Fruit fly (Drosophila melanogaster) ovary, adult (tissue): Measurements from ENCODE around the gene CG14805.
A peak's percentile ranks its signal among the peaks of the same experiment; 100 is the strongest.

Source experiments
- CG17801 ChIP-seq: fragments of 200-800 bp; optimal IDR thresholded peaks from 2 replicates; lab custom pipeline; 2019; ENCODE audit warnings: missing biosample characterization, mild to moderate bottlenecking, missing genetic modification characterization, moderate library complexity; ENCODE audit not compliant: partially characterized antibody

CG14805 gene

DNA sequence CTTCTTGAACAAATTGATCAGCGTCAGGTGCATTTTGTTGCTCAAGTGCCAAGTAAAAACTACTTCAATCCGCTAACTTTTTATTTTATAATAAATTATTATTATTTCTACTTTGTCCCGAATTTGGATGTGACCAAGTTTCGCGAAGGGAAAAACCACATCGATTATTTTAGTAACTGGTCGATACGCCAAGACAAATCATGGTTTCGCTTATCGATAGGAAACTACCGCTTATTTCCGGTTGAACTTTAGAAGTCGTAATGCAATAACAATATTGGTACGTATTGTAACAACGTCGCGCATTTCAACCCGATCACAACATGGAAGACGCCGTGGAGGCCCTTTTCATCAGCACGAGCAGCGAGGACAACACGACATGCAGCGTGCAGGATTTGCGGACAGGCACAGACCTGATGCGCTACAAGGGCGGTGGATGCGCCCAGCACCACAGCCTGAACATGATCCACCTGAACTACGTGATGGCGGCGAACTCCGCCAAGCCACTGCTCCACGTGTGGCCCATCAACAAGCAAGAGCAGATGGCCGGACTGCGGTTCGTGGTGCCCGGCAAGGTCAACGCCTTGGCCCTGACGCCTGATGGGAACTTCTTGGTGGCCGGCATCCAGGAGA, at the start of gene CG14805, which contains the start of gene CG14817:
CG14805 (plus strand) TSS at position 211 of the 630 bp plus-strand sequence.
CG14817 (minus strand) TSS at position 164 of the 630 bp plus-strand sequence.
- peak; percentile 93 for TF ChIP-seq CG17801 (GFP tag; lab: Kevin White, UChicago)

DNA sequence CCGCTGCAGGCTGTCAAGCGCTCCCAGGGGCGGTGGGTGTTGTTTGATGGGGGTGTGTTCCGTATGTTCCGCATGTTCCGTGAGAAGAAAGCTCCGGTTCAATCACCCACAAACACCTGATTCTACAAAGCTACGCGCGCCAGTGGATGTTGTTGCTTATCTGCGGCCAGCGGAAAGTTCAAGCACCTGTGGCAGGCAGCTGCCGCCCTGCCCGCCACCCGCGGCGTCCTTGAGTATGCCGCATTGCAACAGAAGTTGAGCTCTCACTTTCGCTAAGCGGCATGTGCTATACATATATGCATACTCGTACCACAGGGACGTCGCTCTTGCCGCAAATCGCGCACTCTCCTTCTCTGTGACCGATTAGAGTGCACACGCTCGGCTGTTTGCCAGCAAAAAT, 49.0 kb upstream of the CG14805 start:
- TF ChIP-seq CG17801 (GFP tag; lab: Kevin White, UChicago) = no peak

DNA sequence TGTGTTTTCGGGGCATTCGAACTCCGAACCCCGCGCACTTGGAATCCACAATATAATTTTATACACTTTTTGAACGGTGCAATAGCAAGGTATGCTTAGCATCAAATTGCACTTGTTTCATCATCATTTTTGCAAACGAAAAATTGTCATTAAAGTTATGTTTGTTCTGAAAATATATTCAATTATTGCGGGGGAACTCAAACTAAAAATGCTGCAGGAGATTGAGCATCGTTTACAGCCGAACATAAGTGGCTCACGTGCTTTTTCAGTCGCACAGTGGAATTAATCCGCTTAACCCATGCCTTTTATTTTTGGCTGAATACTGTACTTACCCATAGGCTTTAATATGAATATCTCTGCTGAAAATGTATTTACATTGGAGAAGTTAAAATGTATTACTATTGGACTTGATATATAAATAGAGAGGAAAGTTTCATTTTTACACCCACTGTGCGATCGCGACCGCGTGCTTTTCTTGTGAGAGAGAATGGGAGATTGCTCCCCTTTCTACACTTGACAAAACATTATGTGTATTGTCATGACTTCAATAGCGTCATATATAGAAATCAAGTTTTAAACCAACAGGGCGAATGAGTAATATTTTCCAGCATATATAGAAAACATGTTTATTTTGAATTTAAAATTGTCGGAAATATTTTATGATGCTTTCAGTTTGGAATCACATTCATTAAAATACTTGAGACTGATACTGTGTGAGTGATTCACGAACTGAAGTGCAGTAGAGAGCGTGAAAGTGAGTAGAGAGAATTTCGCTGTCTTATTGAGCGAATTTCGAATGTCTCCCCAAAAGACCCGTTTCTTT, 46.5 kb upstream of the CG14805 start:
- peak; percentile 98 for TF ChIP-seq CG17801 (GFP tag; lab: Kevin White, UChicago)

DNA sequence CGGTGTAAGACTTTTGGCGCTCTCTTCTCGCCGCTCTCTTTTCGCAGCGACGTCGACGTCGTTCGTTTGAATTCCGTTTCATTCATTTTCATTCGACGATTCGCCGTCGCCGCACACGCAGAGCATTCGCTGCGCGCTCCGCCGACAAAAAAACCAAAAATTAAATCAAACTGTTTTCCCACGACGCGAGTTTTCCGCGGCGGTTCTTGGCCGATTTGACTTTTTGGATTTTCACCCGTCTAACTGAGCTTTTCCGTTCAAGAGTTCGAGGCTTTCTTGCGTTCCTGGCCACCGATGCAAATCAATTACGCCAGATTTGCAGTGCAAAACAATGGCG, 45.9 kb upstream of the CG14805 start:
- no peak for TF ChIP-seq CG17801 (GFP tag; lab: Kevin White, UChicago)

DNA sequence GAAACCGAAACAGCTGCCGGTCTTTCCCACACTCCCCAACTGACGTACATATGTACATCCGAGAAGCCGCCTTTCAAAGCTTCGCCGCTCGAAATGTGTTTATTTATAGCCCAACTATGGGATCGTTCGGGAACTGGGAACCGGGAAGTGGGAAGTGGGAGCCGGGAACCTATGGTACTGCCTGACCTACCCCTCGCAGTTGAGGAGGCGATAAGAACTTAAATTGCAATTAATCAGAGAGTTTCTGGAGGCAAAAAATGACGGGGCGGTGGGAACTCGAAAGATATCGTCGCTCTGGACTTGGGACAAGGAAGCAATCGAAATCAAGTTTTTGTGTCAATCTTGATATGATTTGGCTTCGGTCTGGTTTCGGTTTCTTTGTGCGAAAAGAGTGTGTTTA, 44.4 kb upstream of the CG14805 start:
- no peak for TF ChIP-seq CG17801 (GFP tag; lab: Kevin White, UChicago)

DNA sequence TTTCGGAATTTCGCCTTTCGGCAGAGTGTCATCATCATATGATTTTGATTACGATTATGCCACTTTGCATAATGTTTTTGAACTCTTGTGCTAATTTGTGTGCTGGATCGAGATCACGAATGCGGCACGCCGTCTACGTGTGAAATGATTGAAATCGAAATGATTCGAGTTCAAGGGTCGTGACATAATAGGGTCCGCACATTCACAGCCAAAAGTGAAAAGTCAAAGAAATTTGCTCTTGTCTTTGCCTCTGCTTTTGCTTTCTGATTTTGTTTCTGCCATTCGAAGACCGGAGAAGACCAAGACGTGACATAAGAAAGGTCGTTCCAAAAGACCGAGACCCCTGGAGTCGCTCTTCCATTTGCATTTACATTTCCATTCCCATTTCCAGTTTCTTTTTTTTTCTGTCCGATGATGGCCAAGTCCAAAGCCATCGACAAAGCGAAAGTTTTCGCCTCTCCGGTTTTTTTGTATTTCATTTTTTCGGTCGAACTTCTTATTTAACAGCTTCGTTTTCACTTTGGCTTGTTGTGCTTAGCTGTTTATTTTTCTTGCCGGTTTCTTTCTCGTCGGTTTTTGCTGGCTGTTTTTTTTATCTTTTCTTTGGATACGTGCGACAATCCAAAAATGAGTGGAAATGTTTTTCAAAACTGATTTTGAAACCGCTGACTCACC, 42.3 kb upstream of the CG14805 start:
- TF ChIP-seq CG17801 (GFP tag; lab: Kevin White, UChicago) = peak; percentile 74

DNA sequence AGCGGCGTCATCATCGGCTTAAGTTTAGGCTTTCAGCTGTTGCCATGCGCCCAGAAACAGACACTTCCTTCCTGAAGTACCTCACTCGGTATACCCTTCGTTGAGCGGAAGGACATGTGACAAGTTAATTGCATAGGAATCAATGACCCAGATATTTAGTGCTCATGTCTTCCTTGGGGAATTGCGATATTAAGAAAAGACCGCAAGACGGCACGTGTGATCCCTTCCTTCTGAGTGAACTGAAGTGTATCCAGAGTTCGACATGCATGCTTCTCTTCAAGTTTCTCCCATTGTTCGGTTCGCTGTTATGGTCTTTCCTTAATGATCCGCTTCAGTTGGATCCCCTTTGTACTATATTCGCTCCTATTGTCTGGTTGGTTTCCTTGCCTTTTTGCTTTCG, 36.6 kb upstream of the CG14805 start:
- TF ChIP-seq CG17801 (GFP tag; lab: Kevin White, UChicago) = no peak

DNA sequence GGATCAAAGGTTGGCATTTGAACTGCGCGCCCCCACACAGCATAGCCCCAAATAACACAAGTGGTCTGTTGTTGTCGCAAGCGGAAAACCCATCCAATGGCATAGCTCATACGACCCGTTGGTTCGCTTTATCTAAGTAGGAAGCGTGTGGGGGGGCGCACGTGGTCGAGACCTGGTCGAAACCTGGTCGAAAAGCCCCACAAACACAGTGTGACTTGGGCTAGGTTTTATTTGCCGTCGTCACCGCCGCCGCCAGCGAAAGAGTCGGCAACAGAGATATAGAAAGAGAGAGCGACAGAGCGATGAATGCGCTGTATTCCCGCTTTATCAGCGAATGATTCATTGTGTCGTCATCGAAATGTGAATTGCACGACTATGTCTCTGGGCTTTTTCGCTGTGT, 34.2 kb upstream of the CG14805 start:
- peak; percentile 43 for TF ChIP-seq CG17801 (GFP tag; lab: Kevin White, UChicago)

DNA sequence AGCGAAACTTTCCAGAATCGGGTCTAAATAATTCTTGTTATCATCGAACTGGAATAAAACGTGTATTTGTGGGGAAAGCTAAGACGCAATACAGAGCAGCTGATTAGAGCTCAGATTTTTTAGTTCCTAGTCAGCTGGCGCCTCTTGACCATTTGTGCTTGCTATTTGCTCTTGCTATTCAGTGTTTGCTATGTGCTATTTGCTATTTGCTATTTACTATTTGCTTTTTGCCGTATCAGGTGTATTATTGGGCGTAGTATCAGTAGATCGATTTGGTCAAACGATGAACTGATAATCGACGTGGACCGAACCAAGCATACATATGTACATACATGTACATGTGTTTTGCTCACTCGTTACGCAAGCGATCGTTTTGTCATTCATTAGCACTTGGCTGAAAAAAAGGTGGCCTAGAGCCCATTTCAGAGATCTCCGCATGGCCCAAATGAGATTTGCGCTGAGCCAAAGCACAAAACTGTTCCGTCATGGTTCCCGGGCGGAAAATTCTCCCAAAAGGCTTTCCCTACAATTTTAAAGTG, 31.6 kb upstream of the CG14805 start:
- TF ChIP-seq CG17801 (GFP tag; lab: Kevin White, UChicago) = no peak

DNA sequence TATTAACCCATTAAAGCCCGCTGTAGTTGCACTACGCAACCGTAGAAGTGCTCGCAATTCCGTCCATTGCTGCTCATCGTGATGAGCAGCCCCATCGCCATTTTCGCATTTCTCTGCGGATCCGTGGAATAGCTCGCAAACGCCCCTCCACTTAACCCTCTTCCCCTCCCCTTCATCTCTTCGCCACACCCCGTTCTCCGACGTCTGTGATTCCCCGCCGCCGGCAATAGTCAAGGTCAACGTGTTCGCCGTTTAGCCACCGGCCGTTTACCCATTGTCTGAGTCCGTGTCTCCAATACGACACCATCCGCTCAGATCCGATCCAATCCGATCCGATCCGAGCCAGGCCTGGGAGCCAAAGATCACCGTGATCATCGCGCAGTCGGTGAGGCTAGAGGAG, 30.7 kb upstream of the CG14805 start:
- no peak for TF ChIP-seq CG17801 (GFP tag; lab: Kevin White, UChicago)

DNA sequence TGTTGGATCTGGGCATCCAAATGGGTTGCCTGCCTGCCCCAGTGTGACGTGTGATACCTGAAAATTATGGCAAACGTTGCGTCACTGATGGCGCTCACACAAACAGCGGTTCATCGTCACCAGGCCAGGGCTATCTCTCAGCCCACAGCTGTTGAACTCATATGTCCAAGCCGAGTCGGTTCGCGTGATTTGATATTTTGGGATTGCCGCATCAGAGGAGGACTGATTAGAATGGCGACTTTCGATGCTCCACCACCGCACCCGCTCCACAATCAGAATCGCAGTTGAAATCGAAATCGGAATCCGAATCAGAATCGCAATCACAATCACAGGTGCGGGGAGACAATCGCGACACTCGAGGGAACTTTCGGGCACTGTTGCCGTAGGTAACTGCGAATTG, 29.4 kb upstream of the CG14805 start:
- TF ChIP-seq CG17801 (GFP tag; lab: Kevin White, UChicago) = no peak

DNA sequence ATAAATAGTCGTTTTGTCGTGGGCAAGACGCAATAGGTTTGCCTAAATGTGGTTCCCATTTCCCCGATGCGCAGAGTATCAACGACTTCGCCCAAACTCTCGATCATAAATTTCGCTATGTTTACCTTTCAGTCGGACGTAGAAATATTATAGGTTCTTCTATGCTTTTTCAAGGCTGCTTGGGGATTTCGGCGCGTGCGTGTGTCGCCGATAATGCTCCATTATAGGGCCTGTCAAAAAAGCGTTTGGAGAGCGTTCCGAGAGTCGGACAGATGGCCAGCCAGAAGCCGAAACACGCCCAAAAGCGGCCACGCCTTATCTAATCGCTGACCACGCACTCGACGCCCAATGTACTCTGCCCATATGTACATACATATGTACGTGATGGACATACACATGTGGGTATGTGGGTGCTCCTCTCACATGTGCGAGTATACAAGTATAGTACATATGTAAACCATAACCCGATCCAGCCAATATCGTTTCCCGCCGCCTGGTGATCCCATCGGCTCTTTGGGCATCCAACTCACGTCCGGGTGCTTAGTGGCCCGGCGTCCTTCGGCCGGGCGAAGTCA, 28.4 kb upstream of the CG14805 start:
- TF ChIP-seq CG17801 (GFP tag; lab: Kevin White, UChicago) = no peak

DNA sequence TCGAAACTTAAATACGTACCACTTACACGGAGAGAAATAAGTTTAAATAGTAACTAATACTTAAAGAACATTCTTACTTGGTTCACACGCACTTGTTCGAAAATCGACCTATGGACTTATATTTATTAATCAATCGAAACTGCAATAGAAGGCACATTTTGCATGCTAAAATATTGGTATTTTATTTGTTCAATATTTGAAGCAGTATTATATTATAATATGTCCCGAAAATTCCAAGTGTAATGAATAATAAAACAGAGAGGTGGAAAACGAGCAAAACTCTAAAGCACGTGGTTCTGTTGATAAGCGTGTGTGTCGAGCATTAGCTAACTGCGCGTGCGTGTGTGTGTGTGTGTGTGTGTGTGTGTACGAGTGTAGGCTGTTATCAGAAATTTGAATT, 27.2 kb upstream of the CG14805 start:
- TF ChIP-seq CG17801 (GFP tag; lab: Kevin White, UChicago) = peak; percentile 88

DNA sequence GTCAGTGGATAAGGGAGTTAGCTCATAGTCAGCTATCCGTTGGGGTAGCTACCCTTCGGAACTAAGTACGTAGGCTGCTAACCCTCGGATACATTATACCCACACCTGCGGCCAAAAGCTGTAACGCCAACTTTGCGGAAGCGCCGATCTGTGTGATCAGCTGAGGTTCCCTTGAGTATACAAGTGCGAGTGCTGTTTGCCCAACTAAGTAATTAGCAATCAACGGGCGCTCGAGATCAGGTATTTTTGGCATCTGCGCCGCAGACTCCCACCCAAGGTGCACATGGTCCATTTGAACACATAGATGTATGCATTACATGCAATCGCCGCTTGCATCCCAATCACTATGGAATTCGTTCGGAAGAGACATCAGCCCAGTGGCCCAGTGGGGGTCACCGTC, 23.0 kb upstream of the CG14805 start:
- no peak for TF ChIP-seq CG17801 (GFP tag; lab: Kevin White, UChicago)

DNA sequence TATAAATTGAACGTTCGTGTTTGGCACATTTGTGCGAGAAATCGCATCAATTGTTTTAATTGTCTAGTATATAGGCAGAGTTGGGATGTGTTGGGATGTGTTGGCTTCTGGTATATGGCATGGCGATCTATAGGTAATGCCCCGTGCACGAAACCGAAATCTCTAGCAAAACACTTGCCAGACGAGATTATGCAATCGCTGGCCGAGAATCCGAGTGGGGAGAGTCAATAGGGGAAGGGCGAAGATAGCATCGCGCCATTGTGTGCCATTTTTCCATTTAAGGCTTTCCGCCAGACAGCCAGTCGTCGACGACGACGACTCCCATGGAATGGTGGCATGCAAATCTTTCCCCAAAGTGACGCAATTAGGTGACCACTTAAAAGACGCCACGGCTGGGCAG, 22.2 kb upstream of the CG14805 start:
- no peak for TF ChIP-seq CG17801 (GFP tag; lab: Kevin White, UChicago)
